Worm (Caenorhabditis elegans) whole organism, midembryonic: ENCODE data around the gene F16H6.10.

Experiments
- T22C8.4 ChIP-seq: fragments of 200-800 bp; sonication (Bioruptor generic); IDR thresholded peaks from 2 replicates; pipeline ENCODE4 v1.3.6; 2022; ENCODE audit warnings: missing genetic modification characterization, missing compliant biosample characterization
- cog-1 ChIP-seq: sonication (generic microtip); optimal IDR thresholded peaks from 2 replicates; lab custom pipeline; 2016; ENCODE audit warnings: missing genetic modification characterization, missing compliant biosample characterization
- flt-1 ChIP-seq: fragments of 200-800 bp; sonication (Bioruptor generic); IDR thresholded peaks from 2 replicates; pipeline ENCODE4 v1.3.6; 2022; ENCODE audit warnings: missing genetic modification characterization, missing compliant biosample characterization
- klf-2 ChIP-seq: fragments of 200-800 bp; sonication (Bioruptor generic); conservative IDR thresholded peaks from 2 replicates; pipeline ENCODE4 v1.3.6; 2022; ENCODE audit warnings: missing genetic modification reagents, missing genetic modification characterization, missing compliant biosample characterization
- med-1 ChIP-seq: sonication (generic microtip); optimal IDR thresholded peaks from 2 replicates; lab custom pipeline; 2017; ENCODE audit warnings: missing genetic modification characterization, mild to moderate bottlenecking, missing compliant biosample characterization, antibody characterized with exemption, missing genetic modification reagents; ENCODE audit not compliant: insufficient read depth
- ref-1 ChIP-seq: fragments of 200-800 bp; sonication (Bioruptor generic); conservative IDR thresholded peaks from 2 replicates; pipeline ENCODE4 v1.3.6; 2022; ENCODE audit warnings: missing genetic modification reagents, missing genetic modification characterization, missing compliant biosample characterization
- tab-1 ChIP-seq: fragments of 200-800 bp; sonication (Bioruptor generic); IDR thresholded peaks from 2 replicates; pipeline ENCODE4 v1.3.6; 2022; ENCODE audit warnings: missing genetic modification characterization, missing compliant biosample characterization
- ztf-23 ChIP-seq: fragments of 200-800 bp; sonication (Bioruptor generic); IDR thresholded peaks from 2 replicates; pipeline ENCODE4 v1.3.6; 2022; ENCODE audit warnings: missing genetic modification reagents, missing genetic modification characterization, missing compliant biosample characterization
- ztf-29 ChIP-seq: fragments of 200-800 bp; sonication (Bioruptor generic); IDR thresholded peaks from 2 replicates; pipeline ENCODE4 v1.3.6; 2022; ENCODE audit warnings: missing genetic modification reagents, missing genetic modification characterization, missing compliant biosample characterization

Gene F16H6.10

ce11 chrV:18224353-18224752 is at the start of gene F16H6.10:
Gene F16H6.10, minus strand, starts transcription at chrV:18224453.
- no peak for TF ChIP-seq flt-1
- TF ChIP-seq klf-2 (GFP tag; lab: Robert Waterston, UW), result no peak
- no peak for TF ChIP-seq T22C8.4 (GFP tag; lab: Robert Waterston, UW)
- no peak for TF ChIP-seq cog-1 (tag; lab: Kevin White, UChicago)
- TF ChIP-seq med-1 (GFP tag; lab: Kevin White, UChicago), result no peak
- TF ChIP-seq tab-1 (GFP tag; lab: Robert Waterston, UW), result no peak
- TF ChIP-seq ztf-23 (GFP tag; lab: Robert Waterston, UW), result no peak
- TF ChIP-seq ref-1 (GFP tag; lab: Robert Waterston, UW), result no peak
- TF ChIP-seq ztf-29 (GFP tag; lab: Robert Waterston, UW), result no peak

- TF ChIP-seq flt-1, result no peak
- no peak for TF ChIP-seq tab-1 (GFP tag; lab: Robert Waterston, UW)
- no peak for TF ChIP-seq ztf-23 (GFP tag; lab: Robert Waterston, UW)
- no peak for TF ChIP-seq T22C8.4 (GFP tag; lab: Robert Waterston, UW)
- TF ChIP-seq cog-1 (tag; lab: Kevin White, UChicago), result no peak
- no peak for TF ChIP-seq med-1 (GFP tag; lab: Kevin White, UChicago)
- TF ChIP-seq ztf-29 (GFP tag; lab: Robert Waterston, UW), result no peak
- no peak for TF ChIP-seq ref-1 (GFP tag; lab: Robert Waterston, UW)
- TF ChIP-seq klf-2 (GFP tag; lab: Robert Waterston, UW), result no peak
Measured at ce11 chrV:18270403-18270802, 46.1 kb upstream of the F16H6.10 start, which contains the start of gene Y37H2C.4. Gene Y37H2C.4, plus strand, starts transcription at chrV:18270703.

- TF ChIP-seq klf-2 (GFP tag; lab: Robert Waterston, UW) (no peak), cog-1 (tag; lab: Kevin White, UChicago) (no peak), tab-1 (GFP tag; lab: Robert Waterston, UW) (no peak), med-1 (GFP tag; lab: Kevin White, UChicago) (no peak), ztf-23 (GFP tag; lab: Robert Waterston, UW) (no peak), T22C8.4 (GFP tag; lab: Robert Waterston, UW) (no peak), ref-1 (GFP tag; lab: Robert Waterston, UW) (no peak), flt-1 (no peak), ztf-29 (GFP tag; lab: Robert Waterston, UW) (no peak)
Measured at ce11 chrV:18269885-18270284, 45.6 kb upstream of the F16H6.10 start, which contains the start of gene skr-6. Gene skr-6, minus strand, starts transcription at chrV:18269985.

- TF ChIP-seq klf-2 (GFP tag; lab: Robert Waterston, UW) (no peak), ztf-29 (GFP tag; lab: Robert Waterston, UW) (no peak), ztf-23 (GFP tag; lab: Robert Waterston, UW) (no peak), tab-1 (GFP tag; lab: Robert Waterston, UW) (no peak), T22C8.4 (GFP tag; lab: Robert Waterston, UW) (no peak), med-1 (GFP tag; lab: Kevin White, UChicago) (no peak), flt-1 (no peak), ref-1 (GFP tag; lab: Robert Waterston, UW) (no peak)
Measured at ce11 chrV:18268744-18269143, 44.5 kb upstream of the F16H6.10 start, which contains the start of gene fbxa-213. Gene fbxa-213, minus strand, starts transcription at chrV:18268844.

- TF ChIP-seq T22C8.4 (GFP tag; lab: Robert Waterston, UW) (no peak), klf-2 (GFP tag; lab: Robert Waterston, UW) (no peak), cog-1 (tag; lab: Kevin White, UChicago) (no peak), flt-1 (no peak), ztf-23 (GFP tag; lab: Robert Waterston, UW) (no peak), med-1 (GFP tag; lab: Kevin White, UChicago) (no peak), tab-1 (GFP tag; lab: Robert Waterston, UW) (no peak), ref-1 (GFP tag; lab: Robert Waterston, UW) (no peak), ztf-29 (GFP tag; lab: Robert Waterston, UW) (no peak)
Measured at ce11 chrV:18266238-18266637, 42.0 kb upstream of the F16H6.10 start, which contains the start of gene R10E8.6. Gene R10E8.6, minus strand, starts transcription at chrV:18266391.

- no peak for TF ChIP-seq med-1 (GFP tag; lab: Kevin White, UChicago)
- no peak for TF ChIP-seq ztf-29 (GFP tag; lab: Robert Waterston, UW)
- TF ChIP-seq T22C8.4 (GFP tag; lab: Robert Waterston, UW), result no peak
- no peak for TF ChIP-seq tab-1 (GFP tag; lab: Robert Waterston, UW)
- TF ChIP-seq flt-1, result no peak
- no peak for TF ChIP-seq cog-1 (tag; lab: Kevin White, UChicago)
- TF ChIP-seq ztf-23 (GFP tag; lab: Robert Waterston, UW), result no peak
- TF ChIP-seq klf-2 (GFP tag; lab: Robert Waterston, UW), result no peak
- TF ChIP-seq ref-1 (GFP tag; lab: Robert Waterston, UW), result no peak
Measured at ce11 chrV:18265514-18265913, 41.3 kb upstream of the F16H6.10 start.

- TF ChIP-seq klf-2 (GFP tag; lab: Robert Waterston, UW) (no peak), flt-1 (no peak), T22C8.4 (GFP tag; lab: Robert Waterston, UW) (no peak), tab-1 (GFP tag; lab: Robert Waterston, UW) (no peak), ztf-29 (GFP tag; lab: Robert Waterston, UW) (no peak), cog-1 (tag; lab: Kevin White, UChicago) (no peak), ref-1 (GFP tag; lab: Robert Waterston, UW) (no peak), ztf-23 (GFP tag; lab: Robert Waterston, UW) (no peak), med-1 (GFP tag; lab: Kevin White, UChicago) (no peak)
Measured at ce11 chrV:18254483-18254882, 30.2 kb upstream of the F16H6.10 start, which contains the start of gene R10E8.5. Gene R10E8.5, plus strand, starts transcription at chrV:18254783.

ce11 chrV:18253494-18253893 is 29.2 kb upstream of the F16H6.10 start, which contains the start of gene R10E8.2:
Gene R10E8.2, plus strand, starts transcription at chrV:18253794.
- TF ChIP-seq ref-1 (GFP tag; lab: Robert Waterston, UW), result no peak

ce11 chrV:18252239-18252638 is 28.0 kb upstream of the F16H6.10 start, which contains the start of gene R10E8.1:
Gene R10E8.1, minus strand, starts transcription at chrV:18252416.
- TF ChIP-seq ztf-29 (GFP tag; lab: Robert Waterston, UW) (no peak), klf-2 (GFP tag; lab: Robert Waterston, UW) (no peak), cog-1 (tag; lab: Kevin White, UChicago) (no peak), flt-1 (no peak), ref-1 (GFP tag; lab: Robert Waterston, UW) (no peak), tab-1 (GFP tag; lab: Robert Waterston, UW) (no peak), T22C8.4 (GFP tag; lab: Robert Waterston, UW) (no peak), ztf-23 (GFP tag; lab: Robert Waterston, UW) (no peak), med-1 (GFP tag; lab: Kevin White, UChicago) (no peak)
